Worm (Caenorhabditis elegans) whole organism, late embryonic: ENCODE data around the gene Y73B6BL.44.
A peak's percentile ranks its signal among the peaks of the same experiment; 100 is the strongest.

Experiments
- C38D4.7 ChIP-seq: fragments of 200-800 bp; sonication (Bioruptor generic); optimal IDR thresholded peaks from 2 replicates; lab custom pipeline; 2018; ENCODE audit warnings: mild to moderate bottlenecking, missing genetic modification characterization, moderate library complexity, missing compliant biosample characterization
- K02D7.2 ChIP-seq: sonication (generic microtip); optimal IDR thresholded peaks from 2 replicates; lab custom pipeline; 2017; ENCODE audit warnings: mild to moderate bottlenecking, missing genetic modification characterization, missing compliant biosample characterization
- T23F11.4 ChIP-seq: fragments of 200-800 bp; sonication (Bioruptor generic); optimal IDR thresholded peaks from 2 replicates; lab custom pipeline; 2018; ENCODE audit warnings: mild to moderate bottlenecking, missing genetic modification characterization, missing compliant biosample characterization
- Y22D7AL.16 ChIP-seq: sonication (generic microtip); optimal IDR thresholded peaks from 2 replicates; lab custom pipeline; 2016; ENCODE audit warnings: missing genetic modification characterization, missing compliant biosample characterization
- ama-1 ChIP-seq: fragments of 150-350 bp; optimal IDR thresholded peaks from 2 replicates; lab custom pipeline; 2014
- ceh-18 ChIP-seq: sonication (generic microtip); optimal IDR thresholded peaks from 2 replicates; lab custom pipeline; 2016; ENCODE audit warnings: missing genetic modification characterization, missing compliant biosample characterization
- ceh-19 ChIP-seq: fragments of 200-800 bp; sonication (Bioruptor generic); optimal IDR thresholded peaks from 2 replicates; lab custom pipeline; 2018; ENCODE audit warnings: mild to moderate bottlenecking, missing genetic modification characterization, missing compliant biosample characterization
- ceh-24 ChIP-seq: sonication (generic microtip); optimal IDR thresholded peaks from 2 replicates; lab custom pipeline; 2016; ENCODE audit warnings: mild to moderate bottlenecking, missing genetic modification characterization, missing compliant biosample characterization
- ceh-34 ChIP-seq: sonication (generic microtip); optimal IDR thresholded peaks from 2 replicates; lab custom pipeline; 2016; ENCODE audit warnings: mild to moderate bottlenecking, missing genetic modification characterization, missing compliant biosample characterization
- ceh-45 ChIP-seq: fragments of 200-800 bp; sonication (Bioruptor generic); IDR thresholded peaks from 2 replicates; pipeline ENCODE4 v1.3.6; 2022; ENCODE audit warnings: missing genetic modification reagents, missing genetic modification characterization, missing compliant biosample characterization
- che-1 ChIP-seq: sonication (generic microtip); optimal IDR thresholded peaks from 2 replicates; lab custom pipeline; 2016; ENCODE audit warnings: mild to moderate bottlenecking, missing genetic modification characterization, missing compliant biosample characterization
- dve-1 ChIP-seq: sonication (generic microtip); optimal IDR thresholded peaks from 2 replicates; lab custom pipeline; 2017; ENCODE audit warnings: antibody characterized with exemption, mild to moderate bottlenecking, missing genetic modification characterization, missing compliant biosample characterization
- elt-2 ChIP-seq: sonication (generic microtip); optimal IDR thresholded peaks from 2 replicates; lab custom pipeline; 2016; ENCODE audit warnings: missing genetic modification reagents, missing genetic modification characterization, missing compliant biosample characterization
- elt-4 ChIP-seq: sonication (generic microtip); optimal IDR thresholded peaks from 2 replicates; lab custom pipeline; 2016; ENCODE audit warnings: missing genetic modification characterization, missing compliant biosample characterization
- ets-4 ChIP-seq: sonication (generic microtip); optimal IDR thresholded peaks from 2 replicates; lab custom pipeline; 2016; ENCODE audit warnings: missing genetic modification characterization, missing compliant biosample characterization
- eyg-1 ChIP-seq: sonication (generic microtip); optimal IDR thresholded peaks from 2 replicates; lab custom pipeline; 2016; ENCODE audit warnings: missing genotype, missing genetic modification characterization, missing compliant biosample characterization
- fkh-10 ChIP-seq: fragments of 150-350 bp; optimal IDR thresholded peaks from 2 replicates; lab custom pipeline; 2014; ENCODE audit warnings: missing biosample characterization, missing genetic modification reagents, missing genetic modification characterization
- fkh-6 ChIP-seq: sonication (generic microtip); optimal IDR thresholded peaks from 2 replicates; lab custom pipeline; 2016; ENCODE audit warnings: missing genetic modification characterization, missing compliant biosample characterization
- gmeb-2 ChIP-seq: sonication (generic microtip); optimal IDR thresholded peaks from 2 replicates; lab custom pipeline; 2016; ENCODE audit warnings: missing genetic modification characterization, inconsistent platforms, missing compliant biosample characterization
- hlh-13 ChIP-seq: fragments of 200-800 bp; sonication (Bioruptor generic); optimal IDR thresholded peaks from 2 replicates; lab custom pipeline; 2018; ENCODE audit warnings: mild to moderate bottlenecking, missing genetic modification characterization, missing compliant biosample characterization
- hlh-15 ChIP-seq: sonication (generic microtip); optimal IDR thresholded peaks from 2 replicates; lab custom pipeline; 2016; ENCODE audit warnings: missing genetic modification characterization, missing compliant biosample characterization
- hlh-30 ChIP-seq: sonication (generic microtip); optimal IDR thresholded peaks from 2 replicates; lab custom pipeline; 2017; ENCODE audit warnings: antibody characterized with exemption, missing genetic modification characterization, missing compliant biosample characterization; ENCODE audit not compliant: insufficient read depth
- hlh-6 ChIP-seq: sonication (generic microtip); optimal IDR thresholded peaks from 2 replicates; lab custom pipeline; 2016; ENCODE audit warnings: missing genotype, missing genetic modification characterization, missing compliant biosample characterization
- hlh-8 ChIP-seq: sonication (generic microtip); optimal IDR thresholded peaks from 2 replicates; lab custom pipeline; 2016; ENCODE audit warnings: missing genotype, missing genetic modification characterization, missing compliant biosample characterization
- lim-6 ChIP-seq: sonication (generic microtip); optimal IDR thresholded peaks from 2 replicates; lab custom pipeline; 2016; ENCODE audit warnings: missing genetic modification characterization, missing compliant biosample characterization
- mec-3 ChIP-seq: sonication (generic microtip); optimal IDR thresholded peaks from 2 replicates; lab custom pipeline; 2016; ENCODE audit warnings: borderline replicate concordance, missing genetic modification characterization, missing compliant biosample characterization
- nfya-1 ChIP-seq: sonication (generic microtip); optimal IDR thresholded peaks from 2 replicates; lab custom pipeline; 2017; ENCODE audit warnings: missing genetic modification characterization, mild to moderate bottlenecking, missing compliant biosample characterization, antibody characterized with exemption, moderate library complexity
- pat-9 ChIP-seq: fragments of 200-800 bp; sonication (Bioruptor generic); optimal IDR thresholded peaks from 2 replicates; lab custom pipeline; 2018; ENCODE audit warnings: mild to moderate bottlenecking, missing genetic modification characterization, moderate library complexity, missing compliant biosample characterization
- pax-1 ChIP-seq: fragments of 150-350 bp; optimal IDR thresholded peaks from 2 replicates; lab custom pipeline; 2014; ENCODE audit warnings: missing biosample characterization, missing genetic modification characterization
- pha-4 ChIP-seq: fragments of 150-350 bp; optimal IDR thresholded peaks from 2 replicates; lab custom pipeline; 2018; ENCODE audit warnings: missing biosample characterization, missing genetic modification reagents, missing genetic modification characterization
- pros-1 ChIP-seq: fragments of 150-350 bp; optimal IDR thresholded peaks from 2 replicates; lab custom pipeline; 2014; ENCODE audit warnings: missing biosample characterization, missing genetic modification reagents, missing genetic modification characterization
- ref-2 ChIP-seq: sonication (generic microtip); optimal IDR thresholded peaks from 2 replicates; lab custom pipeline; 2016; ENCODE audit warnings: missing genetic modification characterization, missing compliant biosample characterization
- rnt-1 ChIP-seq: sonication (generic microtip); optimal IDR thresholded peaks from 2 replicates; lab custom pipeline; 2016; ENCODE audit warnings: missing genetic modification characterization, missing compliant biosample characterization
- sdc-2 ChIP-seq: sonication (generic microtip); optimal IDR thresholded peaks from 2 replicates; lab custom pipeline; 2016; ENCODE audit warnings: missing genotype, missing genetic modification characterization, missing compliant biosample characterization
- sox-4 ChIP-seq: sonication (generic microtip); optimal IDR thresholded peaks from 2 replicates; lab custom pipeline; 2017; ENCODE audit warnings: mild to moderate bottlenecking, missing genetic modification characterization, inconsistent platforms, missing compliant biosample characterization
- tbx-2 ChIP-seq: sonication (generic microtip); optimal IDR thresholded peaks from 2 replicates; lab custom pipeline; 2016; ENCODE audit warnings: missing genetic modification characterization, missing compliant biosample characterization
- tbx-7 ChIP-seq: sonication (generic microtip); optimal IDR thresholded peaks from 2 replicates; lab custom pipeline; 2016; ENCODE audit warnings: missing genotype, missing genetic modification characterization, missing compliant biosample characterization
- zip-5 ChIP-seq: sonication (generic microtip); optimal IDR thresholded peaks from 2 replicates; lab custom pipeline; 2016; ENCODE audit warnings: missing genetic modification characterization, missing compliant biosample characterization

The Y73B6BL.44 gene

ce11 chrIV:6474751-6475150, 18.6 kb upstream of the Y73B6BL.44 start (continued):
- no peak for TF ChIP-seq ceh-18 (tag; lab: Kevin White, UChicago)
- TF ChIP-seq dve-1 (tag; lab: Kevin White, UChicago), result peak; percentile 20
- no peak for TF ChIP-seq eyg-1 (tag; lab: Kevin White, UChicago)
- no peak for TF ChIP-seq hlh-30 (tag; lab: Kevin White, UChicago)
- TF ChIP-seq K02D7.2 (tag; lab: Kevin White, UChicago), result no peak
- TF ChIP-seq rnt-1 (tag; lab: Kevin White, UChicago), result no peak
- TF ChIP-seq che-1 (tag; lab: Kevin White, UChicago), result no peak
- TF ChIP-seq ceh-19 (GFP tag; lab: Kevin White, UChicago), result no peak
- TF ChIP-seq ceh-34 (tag; lab: Kevin White, UChicago), result peak; percentile 41
- no peak for TF ChIP-seq fkh-6 (tag; lab: Kevin White, UChicago)
- no peak for TF ChIP-seq T23F11.4 (GFP tag; lab: Kevin White, UChicago)
- no peak for TF ChIP-seq ets-4 (tag; lab: Kevin White, UChicago)
- no peak for TF ChIP-seq elt-2
- peak; percentile 60 for TF ChIP-seq tbx-2 (tag; lab: Kevin White, UChicago)
- TF ChIP-seq ama-1 (lab: Kevin White, UChicago), result no peak
- no peak for TF ChIP-seq ceh-24 (tag; lab: Kevin White, UChicago)
- TF ChIP-seq pax-1 (tag; lab: Kevin White, UChicago), result peak; percentile 73
- TF ChIP-seq elt-4 (tag; lab: Kevin White, UChicago), result no peak
- no peak for TF ChIP-seq fkh-10 (GFP tag; lab: Kevin White, UChicago)
- no peak for TF ChIP-seq pat-9 (tag; lab: Kevin White, UChicago)
- TF ChIP-seq hlh-13 (GFP tag; lab: Kevin White, UChicago), result no peak
- TF ChIP-seq Y22D7AL.16 (tag; lab: Kevin White, UChicago), result no peak
- TF ChIP-seq mec-3 (tag; lab: Kevin White, UChicago), result no peak

ce11 chrIV:6480221-6480620, 13.2 kb upstream of the Y73B6BL.44 start, which contains the start of gene tyr-6:
Gene tyr-6, plus strand, starts transcription at chrIV:6480521.
- TF ChIP-seq pat-9 (tag; lab: Kevin White, UChicago) (no peak), pros-1 (tag; lab: Kevin White, UChicago) (no peak), zip-5 (no peak), elt-2 (no peak), nfya-1 (tag; lab: Kevin White, UChicago) (no peak), lim-6 (tag; lab: Kevin White, UChicago) (no peak), eyg-1 (tag; lab: Kevin White, UChicago) (no peak)

ce11 chrIV:6480978-6481377, 12.4 kb upstream of the Y73B6BL.44 start:
- TF ChIP-seq hlh-13 (GFP tag; lab: Kevin White, UChicago) (no peak), hlh-8 (tag; lab: Kevin White, UChicago) (no peak), sdc-2 (no peak), ceh-45 (GFP tag; lab: Robert Waterston, UW) (0 out of 2 replicates have a peak, but pooled peaks have one; percentile 46), fkh-10 (GFP tag; lab: Kevin White, UChicago) (no peak), fkh-6 (tag; lab: Kevin White, UChicago) (peak; percentile 25), eyg-1 (tag; lab: Kevin White, UChicago) (no peak), ref-2 (tag; lab: Kevin White, UChicago) (no peak), pha-4 (tag; lab: Kevin White, UChicago) (no peak), K02D7.2 (tag; lab: Kevin White, UChicago) (no peak), nfya-1 (tag; lab: Kevin White, UChicago) (no peak), gmeb-2 (tag; lab: Kevin White, UChicago) (no peak), sox-4 (tag; lab: Kevin White, UChicago) (peak; percentile 20), hlh-6 (no peak), elt-2 (peak; percentile 41), tbx-7 (no peak), tbx-2 (tag; lab: Kevin White, UChicago) (no peak), hlh-15 (tag; lab: Kevin White, UChicago) (no peak), C38D4.7 (peak; percentile 30)
- TF ChIP-seq, all 69 proteins: peak for 5
